Fruit fly (Drosophila melanogaster) whole organism, embryonic: Measurements from ENCODE around the gene CG46309.

Experiments used
- Abd-B ChIP-seq: fragments of 200-800 bp; sonication (Bioruptor generic); optimal IDR thresholded peaks from 2 replicates; lab custom pipeline; 2018; ENCODE audit warnings: missing biosample characterization, mild to moderate bottlenecking, missing genetic modification characterization, moderate library complexity
- Antp ChIP-seq: fragments of 200-800 bp; sonication (Bioruptor generic); optimal IDR thresholded peaks from 3 replicates; lab custom pipeline; 2016; ENCODE audit warnings: missing biosample characterization, missing genetic modification characterization
- Awh ChIP-seq: fragments of 200-800 bp; sonication (Bioruptor generic); IDR thresholded peaks from 2 replicates; pipeline ENCODE4, ENCODE4 v1.3.6; 2022; ENCODE audit warnings: missing biosample characterization, missing genetic modification characterization
- Blimp-1 ChIP-seq: fragments of 200-800 bp; sonication (Bioruptor generic); optimal IDR thresholded peaks from 3 replicates; lab custom pipeline; 2018; ENCODE audit warnings: missing biosample characterization, missing genetic modification characterization, mild to moderate bottlenecking, moderate library complexity, missing genetic modification reagents
- CG10209 ChIP-seq: fragments of 200-800 bp; sonication (Bioruptor generic); optimal IDR thresholded peaks from 3 replicates; lab custom pipeline; 2017; ENCODE audit warnings: missing biosample characterization, mild to moderate bottlenecking, missing genetic modification characterization, missing genetic modification reagents
- CG1024 ChIP-seq: fragments of 200-800 bp; sonication (Bioruptor generic); IDR thresholded peaks from 2 replicates; pipeline ENCODE4 v1.3.6; 2022; ENCODE audit warnings: missing biosample characterization, missing genetic modification characterization
- CG11723 ChIP-seq: fragments of 200-800 bp; sonication (Bioruptor generic); optimal IDR thresholded peaks from 2 replicates; lab custom pipeline; 2017; ENCODE audit warnings: missing biosample characterization, mild to moderate bottlenecking, missing genetic modification characterization
- CG15479 ChIP-seq: fragments of 200-800 bp; sonication (Bioruptor generic); optimal IDR thresholded peaks from 3 replicates; lab custom pipeline; 2019; ENCODE audit warnings: missing biosample characterization, mild to moderate bottlenecking, missing genetic modification characterization, moderate library complexity
- CG17385 ChIP-seq: fragments of 200-800 bp; sonication (Bioruptor generic); optimal IDR thresholded peaks from 3 replicates; lab custom pipeline; 2018; ENCODE audit warnings: missing biosample characterization, mild to moderate bottlenecking, missing genetic modification characterization
- CG18764 ChIP-seq: fragments of 200-800 bp; sonication (Bioruptor generic); optimal IDR thresholded peaks from 3 replicates; lab custom pipeline; 2016; ENCODE audit warnings: missing biosample characterization, missing genetic modification characterization
- CG3281 ChIP-seq: fragments of 200-800 bp; sonication (Bioruptor generic); optimal IDR thresholded peaks from 3 replicates; lab custom pipeline; 2017; ENCODE audit warnings: missing biosample characterization, mild to moderate bottlenecking, missing genetic modification characterization
- CG4617 ChIP-seq: fragments of 200-800 bp; sonication (Bioruptor generic); optimal IDR thresholded peaks from 3 replicates; lab custom pipeline; 2016; ENCODE audit warnings: missing biosample characterization, missing genetic modification characterization, borderline replicate concordance
- CG4730 ChIP-seq: fragments of 200-800 bp; sonication (Bioruptor generic); IDR thresholded peaks from 2 replicates; pipeline ENCODE4 v1.3.6; 2022; ENCODE audit warnings: missing biosample characterization, missing genetic modification characterization
- CG4820 ChIP-seq: fragments of 200-800 bp; sonication (Bioruptor generic); optimal IDR thresholded peaks from 3 replicates; lab custom pipeline; 2016; ENCODE audit warnings: missing biosample characterization, missing genetic modification characterization
- CG6854 ChIP-seq: fragments of 200-800 bp; sonication (Bioruptor generic); optimal IDR thresholded peaks from 3 replicates; lab custom pipeline; 2017; ENCODE audit warnings: missing biosample characterization, mild to moderate bottlenecking, missing genetic modification characterization
- CG7271 ChIP-seq: fragments of 200-800 bp; sonication (Bioruptor generic); optimal IDR thresholded peaks from 2 replicates; lab custom pipeline; 2018; ENCODE audit warnings: missing biosample characterization, mild to moderate bottlenecking, missing genetic modification characterization, moderate library complexity
- CG7556 ChIP-seq: fragments of 200-800 bp; sonication (Bioruptor generic); optimal IDR thresholded peaks from 2 replicates; lab custom pipeline; 2017; ENCODE audit warnings: missing biosample characterization, mild to moderate bottlenecking, missing genetic modification characterization
- CG8924 ChIP-seq: fragments of 200-800 bp; optimal IDR thresholded peaks from 3 replicates; lab custom pipeline; 2019; ENCODE audit warnings: missing biosample characterization, mild to moderate bottlenecking, missing genetic modification characterization, moderate library complexity
- Dip2 ChIP-seq: fragments of 200-800 bp; sonication (Bioruptor generic); IDR thresholded peaks from 2 replicates; pipeline ENCODE4 v1.3.6; 2022; ENCODE audit warnings: missing biosample characterization, missing genetic modification characterization
- Doc2 ChIP-seq: fragments of 200-800 bp; sonication (Bioruptor generic); IDR thresholded peaks from 2 replicates; pipeline ENCODE4 v1.3.6; 2022; ENCODE audit warnings: missing biosample characterization, missing genetic modification characterization
- Elba2 ChIP-seq: fragments of 200-800 bp; sonication (Bioruptor generic); optimal IDR thresholded peaks from 3 replicates; lab custom pipeline; 2016; ENCODE audit warnings: missing biosample characterization, missing genetic modification characterization
- Fer1 ChIP-seq: fragments of 200-800 bp; sonication (Bioruptor generic); optimal IDR thresholded peaks from 2 replicates; lab custom pipeline; 2017; ENCODE audit warnings: missing biosample characterization, mild to moderate bottlenecking, missing genetic modification characterization
- H2.0 ChIP-seq: fragments of 200-800 bp; sonication (Bioruptor generic); IDR thresholded peaks from 2 replicates; pipeline ENCODE4 v1.3.6; 2022; ENCODE audit warnings: missing biosample characterization, missing genetic modification characterization
- Hmx ChIP-seq: fragments of 200-800 bp; sonication (Bioruptor generic); optimal IDR thresholded peaks from 2 replicates; lab custom pipeline; 2016; ENCODE audit warnings: missing biosample characterization, missing genetic modification characterization
- Hr3 ChIP-seq: fragments of 200-800 bp; sonication (Bioruptor generic); optimal IDR thresholded peaks from 3 replicates; lab custom pipeline; 2016; ENCODE audit warnings: missing biosample characterization, missing genetic modification characterization
- Hsf ChIP-seq: fragments of 200-800 bp; sonication (Bioruptor generic); optimal IDR thresholded peaks from 3 replicates; lab custom pipeline; 2016; ENCODE audit warnings: missing biosample characterization, missing genetic modification characterization
- Mad ChIP-seq: fragments of 200-800 bp; sonication (Bioruptor generic); optimal IDR thresholded peaks from 2 replicates; lab custom pipeline; 2016; ENCODE audit warnings: missing biosample characterization, missing genetic modification characterization
- Mrtf ChIP-seq: fragments of 200-800 bp; sonication (Bioruptor generic); IDR thresholded peaks from 3 replicates; pipeline ENCODE4 v1.3.6; 2022; ENCODE audit warnings: missing biosample characterization, missing genetic modification characterization
- NK7.1 ChIP-seq: fragments of 200-800 bp; sonication (Bioruptor generic); optimal IDR thresholded peaks from 3 replicates; lab custom pipeline; 2016; ENCODE audit warnings: missing biosample characterization, missing genetic modification characterization
- Pdp1 ChIP-seq, 2 experiments: fragments of 200-800 bp; sonication (Bioruptor generic); optimal IDR thresholded peaks; 3 replicates each; lab custom pipeline; 2016; ENCODE audit warnings: missing biosample characterization in 2 of 2, missing genetic modification characterization in 2 of 2, mild to moderate bottlenecking in 1 of 2, moderate library complexity in 1 of 2
- Scr ChIP-seq: fragments of 200-800 bp; sonication (Bioruptor generic); IDR thresholded peaks from 2 replicates; pipeline ENCODE4 v1.3.6; 2022; ENCODE audit warnings: missing biosample characterization, missing genetic modification characterization; ENCODE audit not compliant: partially characterized antibody
- Six4 ChIP-seq: fragments of 200-800 bp; sonication (Bioruptor generic); optimal IDR thresholded peaks from 2 replicates; lab custom pipeline; 2016; ENCODE audit warnings: missing biosample characterization, missing genetic modification characterization
- Sox100B ChIP-seq: fragments of 200-800 bp; sonication (Bioruptor generic); optimal IDR thresholded peaks from 3 replicates; lab custom pipeline; 2018; ENCODE audit warnings: missing biosample characterization, mild to moderate bottlenecking, missing genetic modification characterization
- ac ChIP-seq: fragments of 200-800 bp; sonication (Bioruptor generic); optimal IDR thresholded peaks from 3 replicates; lab custom pipeline; 2017; ENCODE audit warnings: missing biosample characterization, mild to moderate bottlenecking, missing genetic modification characterization
- al ChIP-seq: fragments of 200-800 bp; sonication (Bioruptor generic); IDR thresholded peaks from 2 replicates; pipeline ENCODE4 v1.3.6; 2022; ENCODE audit warnings: missing biosample characterization, missing genetic modification characterization
- bigmax ChIP-seq: fragments of 200-800 bp; sonication (Bioruptor generic); optimal IDR thresholded peaks from 2 replicates; lab custom pipeline; 2018; ENCODE audit warnings: missing biosample characterization, mild to moderate bottlenecking, missing genetic modification characterization
- disco-r ChIP-seq: fragments of 200-800 bp; sonication (Bioruptor generic); optimal IDR thresholded peaks from 2 replicates; lab custom pipeline; 2016; ENCODE audit warnings: missing biosample characterization, missing genetic modification characterization
- dm ChIP-seq: fragments of 200-800 bp; sonication (Bioruptor generic); optimal IDR thresholded peaks from 3 replicates; lab custom pipeline; 2016; ENCODE audit warnings: missing biosample characterization, missing genetic modification characterization
- emc ChIP-seq: fragments of 200-800 bp; sonication (Bioruptor generic); optimal IDR thresholded peaks from 2 replicates; lab custom pipeline; 2016; ENCODE audit warnings: missing biosample characterization, missing genetic modification characterization
- hth ChIP-seq: fragments of >200 bp; optimal IDR thresholded peaks from 2 replicates; lab custom pipeline; 2017; ENCODE audit warnings: inconsistent platforms
- ken ChIP-seq: fragments of 200-800 bp; sonication (Bioruptor generic); IDR thresholded peaks from 3 replicates; pipeline ENCODE4 v1.3.6; 2022; ENCODE audit warnings: missing biosample characterization, missing genetic modification characterization
- lola ChIP-seq, 3 experiments: fragments of >200 bp in 2 of 3; fragments of 200-800 bp in 1 of 3; sonication (Bioruptor generic) in 1 of 3; optimal IDR thresholded peaks; 2 replicates each; lab custom pipeline; 2017 to 2019; ENCODE audit warnings: missing biosample characterization in 3 of 3, missing genetic modification characterization in 3 of 3, mild to moderate bottlenecking in 1 of 3, moderate library complexity in 1 of 3
- peb ChIP-seq: fragments of 200-800 bp; sonication (Bioruptor generic); IDR thresholded peaks from 2 replicates; pipeline ENCODE4 v1.3.6; 2022; ENCODE audit warnings: missing biosample characterization, missing genetic modification characterization
- pros ChIP-seq: fragments of 200-800 bp; sonication (Bioruptor generic); optimal IDR thresholded peaks from 3 replicates; lab custom pipeline; 2019; ENCODE audit warnings: missing biosample characterization, mild to moderate bottlenecking, missing genetic modification characterization, moderate library complexity
- ro ChIP-seq: fragments of 200-800 bp; sonication (Bioruptor generic); IDR thresholded peaks from 2 replicates; pipeline ENCODE4 v1.3.6; 2022; ENCODE audit warnings: missing biosample characterization, missing genetic modification characterization
- scrt ChIP-seq: fragments of 200-800 bp; sonication (Bioruptor generic); optimal IDR thresholded peaks from 2 replicates; lab custom pipeline; 2018; ENCODE audit warnings: missing biosample characterization, mild to moderate bottlenecking, missing genetic modification characterization, moderate library complexity
- sens ChIP-seq: fragments of 200-800 bp; sonication (Bioruptor generic); peaks from one replicate; lab custom pipeline; 2016; ENCODE audit warnings: missing biosample characterization, missing genetic modification characterization
- trh ChIP-seq: fragments of 200-800 bp; sonication (Bioruptor generic); optimal IDR thresholded peaks from 2 replicates; lab custom pipeline; 2016; ENCODE audit warnings: missing biosample characterization, missing genetic modification characterization
- vfl ChIP-seq: fragments of 200-800 bp; sonication (Bioruptor generic); optimal IDR thresholded peaks from 2 replicates; lab custom pipeline; 2016; ENCODE audit warnings: missing biosample characterization, missing genetic modification characterization
- wdn ChIP-seq: fragments of 200-800 bp; sonication (Bioruptor generic); IDR thresholded peaks from 2 replicates; pipeline ENCODE4 v1.3.6; 2022; ENCODE audit warnings: missing biosample characterization, missing genetic modification characterization
- zen2 ChIP-seq: fragments of 200-800 bp; sonication (Bioruptor generic); IDR thresholded peaks from 3 replicates; pipeline ENCODE4 v1.3.6; 2022; ENCODE audit warnings: missing biosample characterization, missing genetic modification characterization; ENCODE audit not compliant: partially characterized antibody

CG46309 gene

DNA sequence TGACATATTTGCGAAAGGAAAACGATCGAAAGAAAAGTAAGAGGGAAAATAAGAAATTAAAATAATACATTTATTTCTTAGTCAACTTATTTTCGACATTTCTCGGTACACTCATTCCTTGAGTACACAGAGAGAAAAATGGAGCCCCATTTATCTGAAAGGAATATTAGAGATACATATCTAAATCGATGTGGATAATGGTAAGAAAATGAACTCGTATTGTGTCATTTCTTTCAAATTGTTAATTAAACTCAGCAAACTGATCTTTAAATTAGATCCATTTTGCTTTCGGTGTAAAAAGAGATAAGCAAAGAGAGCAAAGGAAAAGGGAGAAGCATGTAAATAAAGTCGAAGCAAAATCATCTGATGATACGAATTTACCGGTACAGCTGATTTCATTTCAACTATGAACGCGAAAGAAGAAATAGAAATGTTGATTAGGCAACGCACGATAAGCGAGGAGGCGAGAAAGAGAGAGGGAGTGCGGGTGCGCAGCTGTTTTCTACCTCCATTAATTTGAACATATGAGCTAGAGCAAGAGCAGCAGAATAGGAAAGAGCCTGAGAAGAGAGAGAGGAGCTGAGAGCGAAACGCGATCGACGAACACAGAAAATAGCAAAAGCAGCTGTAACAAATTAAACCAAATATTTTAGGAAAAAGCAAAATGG is 34.2 kb upstream of the CG46309 start (continued):
- peak; percentile 84 for TF ChIP-seq CG6854 (GFP tag; lab: Kevin White, UChicago)
- peak; percentile 36 for TF ChIP-seq bigmax
- TF ChIP-seq lola (GFP tag; optimal IDR thresholded peaks at IDR 0.05; lab: Kevin White, UChicago): peak in 1 of 3 experiments; percentile 80
- TF ChIP-seq pros (GFP tag; lab: Kevin White, UChicago): no peak
- no peak for TF ChIP-seq wdn (GFP tag; lab: Robert Waterston, UW)
- TF ChIP-seq Mad: peak; percentile 85
- peak; percentile 79 for TF ChIP-seq CG17385 (GFP tag; lab: Kevin White, UChicago)
- TF ChIP-seq Antp: peak; percentile 83
- peak; percentile 69 for TF ChIP-seq Sox100B (GFP tag; lab: Kevin White, UChicago)
- peak; percentile 67 for TF ChIP-seq dm (GFP tag; lab: Kevin White, UChicago)
- peak; percentile 91 for TF ChIP-seq Six4 (GFP tag; lab: Kevin White, UChicago)
- peak; percentile 85 for TF ChIP-seq CG4820
- peak; percentile 79 for TF ChIP-seq Fer1 (GFP tag; lab: Kevin White, UChicago)
- peak; percentile 50 for TF ChIP-seq NK7.1 (GFP tag; lab: Kevin White, UChicago)
- TF ChIP-seq ac (GFP tag; lab: Kevin White, UChicago): peak; percentile 5
- TF ChIP-seq CG11723 (GFP tag; lab: Kevin White, UChicago): peak; percentile 53
- TF ChIP-seq CG4617 (GFP tag; lab: Kevin White, UChicago): peak; percentile 61
- peak; percentile 70 for TF ChIP-seq disco-r (GFP tag; lab: Kevin White, UChicago)
- TF ChIP-seq CG7271 (tag; lab: Kevin White, UChicago): no peak
- peak; percentile 74 for TF ChIP-seq trh (GFP tag; lab: Kevin White, UChicago)
- no peak for TF ChIP-seq CG7556 (GFP tag; lab: Kevin White, UChicago)
- TF ChIP-seq sens (GFP tag; lab: Kevin White, UChicago): peak; percentile 98
- TF ChIP-seq Hsf (GFP tag; lab: Kevin White, UChicago): peak; percentile 91
- no peak for TF ChIP-seq Scr (GFP tag; lab: Robert Waterston, UW)
- no peak for TF ChIP-seq zen2 (GFP tag; lab: Robert Waterston, UW)
- no peak for TF ChIP-seq Mrtf (GFP tag; lab: Robert Waterston, UW)
- TF ChIP-seq Dip2 (GFP tag; lab: Robert Waterston, UW): no peak
- peak; percentile 73 for TF ChIP-seq emc (GFP tag; lab: Kevin White, UChicago)
- no peak for TF ChIP-seq Doc2 (GFP tag; lab: Robert Waterston, UW)
- TF ChIP-seq Abd-B (GFP tag; lab: Kevin White, UChicago): peak; percentile 88
- peak; percentile 46 for TF ChIP-seq Elba2 (GFP tag; lab: Kevin White, UChicago)
- TF ChIP-seq CG4730 (GFP tag; lab: Robert Waterston, UW): no peak
- TF ChIP-seq CG8924 (tag; lab: Kevin White, UChicago): peak; percentile 84
- TF ChIP-seq Pdp1 (GFP tag; optimal IDR thresholded peaks at IDR 0.05; lab: Kevin White, UChicago): peak; percentile 86 to 97
- no peak for TF ChIP-seq H2.0 (GFP tag; lab: Robert Waterston, UW)
- TF ChIP-seq peb: no peak
- no peak for TF ChIP-seq ro (GFP tag; lab: Robert Waterston, UW)
- peak; percentile 22 for TF ChIP-seq Hmx (GFP tag; lab: Kevin White, UChicago)
- peak; percentile 78 for TF ChIP-seq Hr3 (GFP tag; lab: Kevin White, UChicago)
- TF ChIP-seq al (GFP tag; lab: Robert Waterston, UW): no peak
- peak; percentile 77 for TF ChIP-seq CG15479 (GFP tag; lab: Kevin White, UChicago)
- TF ChIP-seq scrt: peak; percentile 80
- peak; percentile 82 for TF ChIP-seq CG10209
- peak; percentile 87 for TF ChIP-seq CG3281 (GFP tag; lab: Kevin White, UChicago)
- TF ChIP-seq CG18764 (GFP tag; lab: Kevin White, UChicago): peak; percentile 83
- no peak for TF ChIP-seq ken (GFP tag; lab: Robert Waterston, UW)
- TF ChIP-seq CG1024 (GFP tag; lab: Robert Waterston, UW): no peak
- peak; percentile 79 for TF ChIP-seq vfl (GFP tag; lab: Kevin White, UChicago)
- no peak for TF ChIP-seq hth (lab: Kevin White, UChicago)
- TF ChIP-seq Awh (GFP tag; lab: Robert Waterston, UW): no peak
- TF ChIP-seq Blimp-1: peak; percentile 88
